Fruit fly (Drosophila melanogaster): ENCODE results near the gene Trs20.

- TF ChIP-seq dsf (GFP tag; optimal IDR thresholded peaks at IDR 0.05; ENCODE audit: borderline replicate concordance) (no peak), Sp1 (GFP tag; optimal IDR thresholded peaks at IDR 0.05) (peak; percentile 29), br (GFP tag; optimal IDR thresholded peaks at IDR 0.05) (peak; percentile 76), CG32264 (GFP tag; optimal IDR thresholded peaks at IDR 0.05) (peak; percentile 50)
These were observed 34.1 kb upstream of the Trs20 start for dm6 chr3L:16165356-16166168.

All from whole organism, wandering third instar larva.